Worm (Caenorhabditis elegans): Measurements from ENCODE around the gene F41B5.1.

Gene F41B5.1

DNA sequence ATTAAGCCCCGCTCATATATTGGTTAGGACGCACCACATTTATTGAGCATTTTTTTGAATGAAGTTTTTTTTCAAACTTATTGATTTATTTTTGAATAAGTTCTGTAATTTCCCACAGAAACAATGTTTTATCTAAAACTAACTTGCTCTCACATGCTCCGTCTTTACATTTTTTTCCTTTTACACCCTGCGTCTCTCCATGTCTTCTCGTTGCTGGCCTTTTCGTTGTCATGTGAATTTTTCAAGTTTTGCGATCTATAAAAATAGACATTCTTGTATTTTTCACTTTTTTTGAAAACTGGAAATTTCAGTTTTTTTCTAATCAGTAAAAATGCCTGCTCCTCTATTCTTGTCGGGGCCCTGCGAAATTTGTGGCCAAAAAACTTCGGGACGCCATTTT, 24.4 kb upstream of the F41B5.1 start, which contains the start of gene nhr-134:
nhr-134 (plus strand) TSS at position 312 of the 400 bp plus-strand sequence.
- TF ChIP-seq unc-130 (GFP tag; optimal IDR thresholded peaks at IDR 0.05) (no peak), ztf-3 (GFP tag; optimal IDR thresholded peaks at IDR 0.05) (no peak), cebp-2 (GFP tag; IDR thresholded peaks at IDR 0.05) (no peak), attf-5 (GFP tag; optimal IDR thresholded peaks at IDR 0.05) (peak; percentile 34), let-607 (tag; optimal IDR thresholded peaks at IDR 0.05) (no peak), Y79H2A.3 (GFP tag; conservative IDR thresholded peaks at IDR 0.05) (no peak), madf-10 (tag; optimal IDR thresholded peaks at IDR 0.05) (no peak), egl-18 (GFP tag; IDR thresholded peaks at IDR 0.05) (no peak), ztf-26 (tag; optimal IDR thresholded peaks at IDR 0.05) (no peak), egl-44 (GFP tag; IDR thresholded peaks at IDR 0.05) (no peak), zim-3 (tag; optimal IDR thresholded peaks at IDR 0.05) (no peak), nfyb-1 (GFP tag; IDR thresholded peaks at IDR 0.05) (no peak), cebp-1 (GFP tag; IDR thresholded peaks at IDR 0.05) (no peak), cebp-1 (tag; optimal IDR thresholded peaks at IDR 0.05) (peak; percentile 25), nhr-80 (tag; optimal IDR thresholded peaks at IDR 0.05) (peak; percentile 4), ztf-28 (GFP tag; IDR thresholded peaks at IDR 0.05) (no peak), F49E8.2 (tag; optimal IDR thresholded peaks at IDR 0.05; ENCODE audit: insufficient read depth) (no peak), ceh-27 (GFP tag; optimal IDR thresholded peaks at IDR 0.05) (no peak), atf-7 (tag; optimal IDR thresholded peaks at IDR 0.05) (no peak), snpc-4 (GFP tag; optimal IDR thresholded peaks at IDR 0.05) (no peak), snpc-4 (tag; optimal IDR thresholded peaks at IDR 0.05) (no peak), T26A5.8 (tag; optimal IDR thresholded peaks at IDR 0.05) (no peak), die-1 (tag; optimal IDR thresholded peaks at IDR 0.05) (no peak), F10E7.11 (tag; optimal IDR thresholded peaks at IDR 0.05) (no peak), snpc-1.3 (tag; optimal IDR thresholded peaks at IDR 0.05; ENCODE audit: insufficient read depth) (no peak), lin-54 (GFP tag; optimal IDR thresholded peaks at IDR 0.05) (no peak), F52B5.7 (tag; optimal IDR thresholded peaks at IDR 0.05) (no peak), hmg-1.2 (GFP tag; IDR thresholded peaks at IDR 0.05) (peak; percentile 52; the same call in 1 of the 2 replicates), gei-17 (GFP tag; optimal IDR thresholded peaks at IDR 0.05) (no peak), hlh-12 (tag; optimal IDR thresholded peaks at IDR 0.05) (no peak)

DNA sequence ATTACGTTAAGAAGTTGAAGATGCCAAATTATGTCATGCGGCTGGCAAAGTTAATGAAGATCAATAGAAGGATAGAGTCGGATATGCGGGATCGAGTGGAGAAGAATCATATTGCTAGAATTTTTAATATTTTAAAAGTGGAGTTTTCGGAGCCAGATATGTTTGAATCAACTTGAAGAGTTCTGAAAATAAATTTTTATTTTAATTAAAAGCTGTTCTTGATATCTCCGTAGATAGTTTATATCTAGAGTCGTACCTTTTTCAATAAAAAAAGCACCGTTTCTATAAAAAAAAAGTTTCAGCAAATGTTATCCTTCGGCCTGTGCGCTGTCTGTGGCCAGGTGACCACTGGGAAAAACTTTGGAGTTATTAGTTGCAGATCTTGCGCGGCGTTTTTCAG, 22.2 kb upstream of the F41B5.1 start, which contains the start of gene nhr-96:
nhr-96 (plus strand) TSS at position 301 of the 400 bp plus-strand sequence.
- TF ChIP-seq ceh-91 (GFP tag; IDR thresholded peaks at IDR 0.05): no peak
- no peak for TF ChIP-seq unc-62 (GFP tag; optimal IDR thresholded peaks at IDR 0.05)
- TF ChIP-seq nhr-80 (tag; optimal IDR thresholded peaks at IDR 0.05): no peak
- TF ChIP-seq fkh-3 (tag; optimal IDR thresholded peaks at IDR 0.05): no peak
- TF ChIP-seq F57C9.4 (tag; optimal IDR thresholded peaks at IDR 0.05): no peak
- no peak for TF ChIP-seq T26A5.8 (tag; optimal IDR thresholded peaks at IDR 0.05)
- TF ChIP-seq F23B12.7 (tag; optimal IDR thresholded peaks at IDR 0.05; ENCODE audit: insufficient read depth): no peak
- no peak for TF ChIP-seq lin-54 (GFP tag; optimal IDR thresholded peaks at IDR 0.05)
- no peak for TF ChIP-seq F49E8.2 (tag; optimal IDR thresholded peaks at IDR 0.05; ENCODE audit: insufficient read depth)
- TF ChIP-seq attf-6 (GFP tag; IDR thresholded peaks at IDR 0.05): no peak

DNA sequence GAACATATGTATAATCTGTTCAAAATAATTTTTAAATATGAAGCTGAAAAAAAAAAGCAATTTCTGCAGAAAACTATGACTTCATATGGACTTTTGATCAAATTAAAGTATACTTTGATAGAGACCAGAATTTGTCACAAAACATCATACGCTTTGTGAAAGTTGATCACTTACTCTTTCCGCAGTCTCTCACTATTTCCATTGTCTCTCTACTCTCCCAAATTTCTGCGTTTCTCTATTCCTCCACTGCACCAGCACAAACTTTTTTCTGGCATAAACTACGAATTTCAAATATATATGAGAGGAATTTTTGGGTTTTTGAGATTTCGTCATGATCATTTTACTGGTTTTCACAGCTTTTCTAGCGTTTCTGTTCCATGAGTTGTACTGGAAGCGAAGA, 19.5 kb upstream of the F41B5.1 start, which contains the start of gene cyp-33C4:
cyp-33C4 (plus strand) TSS at position 293 of the 400 bp plus-strand sequence.
- TF ChIP-seq ztf-28 (GFP tag; IDR thresholded peaks at IDR 0.05) (no peak), ztf-3 (GFP tag; optimal IDR thresholded peaks at IDR 0.05) (no peak), aptf-2 (GFP tag; conservative IDR thresholded peaks at IDR 0.05) (no peak), nhr-120 (GFP tag; IDR thresholded peaks at IDR 0.05) (no peak), hmg-1.2 (GFP tag; IDR thresholded peaks at IDR 0.05) (peak; percentile 71; the same call in 1 of the 2 replicates), cebp-1 (GFP tag; IDR thresholded peaks at IDR 0.05) (0 out of 2 replicates have a peak, but pooled peaks have one; percentile 27), cebp-1 (tag; optimal IDR thresholded peaks at IDR 0.05) (peak; percentile 55), nhr-80 (tag; optimal IDR thresholded peaks at IDR 0.05) (peak; percentile 33)
